Fruit fly (Drosophila melanogaster) whole organism, embryonic: ENCODE measurements around the gene RpL6.
A peak's percentile ranks its signal among the peaks of the same experiment; 100 is the strongest.

Experiments used
- Ada2b ChIP-seq: fragments of 200-800 bp; sonication (Bioruptor generic); IDR thresholded peaks from 2 replicates; pipeline ENCODE4 v1.3.6; 2022; ENCODE audit warnings: missing biosample characterization, missing genetic modification characterization
- Awh ChIP-seq: fragments of 200-800 bp; sonication (Bioruptor generic); IDR thresholded peaks from 2 replicates; pipeline ENCODE4, ENCODE4 v1.3.6; 2022; ENCODE audit warnings: missing biosample characterization, missing genetic modification characterization
- B-H2 ChIP-seq: fragments of 200-800 bp; sonication (Bioruptor generic); optimal IDR thresholded peaks from 2 replicates; lab custom pipeline; 2018; ENCODE audit warnings: missing biosample characterization, mild to moderate bottlenecking, missing genetic modification characterization
- CG10209 ChIP-seq: fragments of 200-800 bp; sonication (Bioruptor generic); optimal IDR thresholded peaks from 3 replicates; lab custom pipeline; 2017; ENCODE audit warnings: missing biosample characterization, mild to moderate bottlenecking, missing genetic modification characterization, missing genetic modification reagents
- CG1024 ChIP-seq: fragments of 200-800 bp; sonication (Bioruptor generic); IDR thresholded peaks from 2 replicates; pipeline ENCODE4 v1.3.6; 2022; ENCODE audit warnings: missing biosample characterization, missing genetic modification characterization
- CG10543 ChIP-seq: fragments of 200-800 bp; sonication (Bioruptor generic); optimal IDR thresholded peaks from 3 replicates; lab custom pipeline; 2017; ENCODE audit warnings: missing biosample characterization, mild to moderate bottlenecking, missing genetic modification characterization, moderate library complexity
- CG12744 ChIP-seq: fragments of 200-800 bp; sonication (Bioruptor generic); optimal IDR thresholded peaks from 2 replicates; lab custom pipeline; 2016; ENCODE audit warnings: missing biosample characterization, missing genetic modification characterization
- CG12942 ChIP-seq: fragments of 200-800 bp; sonication (Bioruptor generic); optimal IDR thresholded peaks from 3 replicates; lab custom pipeline; 2016; ENCODE audit warnings: missing biosample characterization, missing genetic modification characterization
- CG14860 ChIP-seq: fragments of 200-800 bp; sonication (Bioruptor generic); IDR thresholded peaks from 3 replicates; pipeline ENCODE4 v1.3.6; 2022; ENCODE audit warnings: missing biosample characterization, missing genetic modification characterization; ENCODE audit not compliant: partially characterized antibody
- CG1529 ChIP-seq: fragments of 200-800 bp; sonication (Bioruptor generic); optimal IDR thresholded peaks from 3 replicates; lab custom pipeline; 2018; ENCODE audit warnings: missing biosample characterization, missing genetic modification characterization
- CG15479 ChIP-seq: fragments of 200-800 bp; sonication (Bioruptor generic); optimal IDR thresholded peaks from 3 replicates; lab custom pipeline; 2019; ENCODE audit warnings: missing biosample characterization, mild to moderate bottlenecking, missing genetic modification characterization, moderate library complexity
- CG18476 ChIP-seq: fragments of 200-800 bp; sonication (Bioruptor generic); optimal IDR thresholded peaks from 2 replicates; lab custom pipeline; 2016; ENCODE audit warnings: missing biosample characterization, mild to moderate bottlenecking, missing genetic modification characterization
- CG18599 ChIP-seq: fragments of 200-800 bp; sonication (Bioruptor generic); optimal IDR thresholded peaks from 3 replicates; lab custom pipeline; 2017; ENCODE audit warnings: missing biosample characterization, missing genetic modification characterization, mild to moderate bottlenecking, moderate library complexity, missing genetic modification reagents
- CG2129 ChIP-seq: fragments of 200-800 bp; sonication (Bioruptor generic); IDR thresholded peaks from 2 replicates; pipeline ENCODE4 v1.3.6; 2022; ENCODE audit warnings: missing biosample characterization, missing genetic modification characterization; ENCODE audit not compliant: partially characterized antibody
- CG2202 ChIP-seq: fragments of 200-800 bp; sonication (Bioruptor generic); optimal IDR thresholded peaks from 2 replicates; lab custom pipeline; 2018; ENCODE audit warnings: missing biosample characterization, mild to moderate bottlenecking, missing genetic modification characterization
- CG2875 ChIP-seq: fragments of 200-800 bp; sonication (Bioruptor generic); optimal IDR thresholded peaks from 2 replicates; lab custom pipeline; 2017; ENCODE audit warnings: missing biosample characterization, mild to moderate bottlenecking, missing genetic modification characterization, missing genetic modification reagents
- CG34224 ChIP-seq: fragments of 200-800 bp; sonication (Bioruptor generic); IDR thresholded peaks from 3 replicates; pipeline ENCODE4 v1.3.6; 2022; ENCODE audit warnings: missing biosample characterization, missing genetic modification characterization; ENCODE audit not compliant: partially characterized antibody
- CG6683 ChIP-seq: fragments of 200-800 bp; sonication (Bioruptor generic); optimal IDR thresholded peaks from 2 replicates; lab custom pipeline; 2017; ENCODE audit warnings: missing biosample characterization, mild to moderate bottlenecking, missing genetic modification characterization, missing genetic modification reagents
- Camta ChIP-seq: fragments of 200-800 bp; sonication (Bioruptor generic); optimal IDR thresholded peaks from 2 replicates; lab custom pipeline; 2016; ENCODE audit warnings: missing biosample characterization, missing genetic modification characterization
- Doc2 ChIP-seq: fragments of 200-800 bp; sonication (Bioruptor generic); IDR thresholded peaks from 2 replicates; pipeline ENCODE4 v1.3.6; 2022; ENCODE audit warnings: missing biosample characterization, missing genetic modification characterization
- ERR ChIP-seq: fragments of 200-800 bp; sonication (Bioruptor generic); optimal IDR thresholded peaks from 2 replicates; lab custom pipeline; 2016; ENCODE audit warnings: missing biosample characterization, missing genetic modification characterization
- Fer1 ChIP-seq: fragments of 200-800 bp; sonication (Bioruptor generic); optimal IDR thresholded peaks from 2 replicates; lab custom pipeline; 2017; ENCODE audit warnings: missing biosample characterization, mild to moderate bottlenecking, missing genetic modification characterization
- HLH3B ChIP-seq: fragments of 200-800 bp; sonication (Bioruptor generic); IDR thresholded peaks from 2 replicates; pipeline ENCODE4 v1.3.6; 2022; ENCODE audit warnings: missing biosample characterization, missing genetic modification characterization
- Max ChIP-seq: fragments of 200-800 bp; sonication (Bioruptor generic); optimal IDR thresholded peaks from 2 replicates; lab custom pipeline; 2016; ENCODE audit warnings: missing biosample characterization, mild to moderate bottlenecking, missing genetic modification characterization
- Myb ChIP-seq: fragments of 200-800 bp; sonication (Bioruptor generic); optimal IDR thresholded peaks from 2 replicates; lab custom pipeline; 2016; ENCODE audit warnings: missing biosample characterization, missing genetic modification characterization
- NFAT ChIP-seq: fragments of 200-800 bp; sonication (Bioruptor generic); IDR thresholded peaks from 2 replicates; pipeline ENCODE4 v1.3.6; 2022; ENCODE audit warnings: missing biosample characterization, missing genetic modification characterization
- Optix ChIP-seq: fragments of 200-800 bp; sonication (Bioruptor generic); IDR thresholded peaks from 3 replicates; pipeline ENCODE4 v1.3.6; 2022; ENCODE audit warnings: missing biosample characterization, missing genetic modification characterization
- Rfx ChIP-seq: fragments of 200-800 bp; sonication (Bioruptor generic); IDR thresholded peaks from 2 replicates; pipeline ENCODE4 v1.3.6; 2022; ENCODE audit warnings: missing biosample characterization, missing genetic modification characterization
- Side ChIP-seq: fragments of 200-800 bp; sonication (Bioruptor generic); optimal IDR thresholded peaks from 2 replicates; lab custom pipeline; 2016; ENCODE audit warnings: missing biosample characterization, missing genetic modification characterization
- YL-1 ChIP-seq: fragments of 200-800 bp; sonication (Bioruptor generic); optimal IDR thresholded peaks from 3 replicates; lab custom pipeline; 2017; ENCODE audit warnings: missing biosample characterization, mild to moderate bottlenecking, missing genetic modification characterization
- amos ChIP-seq: fragments of 200-800 bp; sonication (Bioruptor generic); IDR thresholded peaks from 2 replicates; pipeline ENCODE4 v1.3.6; 2022; ENCODE audit warnings: missing biosample characterization, missing genetic modification characterization; ENCODE audit not compliant: partially characterized antibody
- br ChIP-seq: fragments of >200 bp; optimal IDR thresholded peaks from 2 replicates; lab custom pipeline; 2017
- corto ChIP-seq: fragments of 200-800 bp; sonication (Bioruptor generic); optimal IDR thresholded peaks from 2 replicates; lab custom pipeline; 2016; ENCODE audit warnings: missing biosample characterization, mild to moderate bottlenecking, missing genetic modification characterization, moderate library complexity
- crc ChIP-seq: fragments of 200-800 bp; sonication (Bioruptor generic); optimal IDR thresholded peaks from 2 replicates; lab custom pipeline; 2016; ENCODE audit warnings: missing biosample characterization, missing genetic modification characterization
- fd3F ChIP-seq: fragments of 200-800 bp; sonication (Bioruptor generic); optimal IDR thresholded peaks from 2 replicates; lab custom pipeline; 2018; ENCODE audit warnings: missing biosample characterization, mild to moderate bottlenecking, missing genetic modification characterization, moderate library complexity
- fd96Cb ChIP-seq: fragments of 200-800 bp; sonication (Bioruptor generic); optimal IDR thresholded peaks from 2 replicates; lab custom pipeline; 2018; ENCODE audit warnings: missing biosample characterization, mild to moderate bottlenecking, missing genetic modification characterization, moderate library complexity
- insv ChIP-seq, 2 experiments: fragments of 200-800 bp; sonication (Bioruptor generic); optimal IDR thresholded peaks; 3 replicates each; lab custom pipeline; 2016 to 2018; ENCODE audit warnings: missing biosample characterization in 2 of 2, missing genetic modification characterization in 2 of 2
- jumu ChIP-seq: fragments of 200-800 bp; sonication (Bioruptor generic); optimal IDR thresholded peaks from 3 replicates; lab custom pipeline; 2016; ENCODE audit warnings: missing biosample characterization, missing genetic modification characterization
- kay ChIP-seq: fragments of 200-800 bp; sonication (Bioruptor generic); optimal IDR thresholded peaks from 2 replicates; lab custom pipeline; 2016; ENCODE audit warnings: missing biosample characterization, missing genetic modification characterization
- klu ChIP-seq: fragments of 200-800 bp; sonication (Bioruptor generic); IDR thresholded peaks from 2 replicates; pipeline ENCODE4 v1.3.6; 2022; ENCODE audit warnings: missing biosample characterization, missing genetic modification characterization
- knrl ChIP-seq: fragments of 200-800 bp; sonication (Bioruptor generic); IDR thresholded peaks from 3 replicates; pipeline ENCODE4 v1.3.6; 2022; ENCODE audit warnings: missing biosample characterization, missing genetic modification characterization; ENCODE audit not compliant: partially characterized antibody
- lilli ChIP-seq: fragments of 200-800 bp; sonication (Bioruptor generic); optimal IDR thresholded peaks from 3 replicates; lab custom pipeline; 2016; ENCODE audit warnings: missing biosample characterization, missing genetic modification characterization
- otp ChIP-seq: fragments of 200-800 bp; sonication (Bioruptor generic); IDR thresholded peaks from 3 replicates; pipeline ENCODE4, ENCODE4 v1.3.6; 2022; ENCODE audit warnings: missing biosample characterization, missing genetic modification characterization
- pb ChIP-seq: fragments of 200-800 bp; sonication (Bioruptor generic); optimal IDR thresholded peaks from 3 replicates; lab custom pipeline; 2016; ENCODE audit warnings: missing biosample characterization, missing genetic modification characterization
- pum ChIP-seq: fragments of 200-800 bp; sonication (Bioruptor generic); optimal IDR thresholded peaks from 2 replicates; lab custom pipeline; 2016; ENCODE audit warnings: missing biosample characterization, missing genetic modification characterization
- schlank ChIP-seq: fragments of 200-800 bp; sonication (Bioruptor generic); optimal IDR thresholded peaks from 2 replicates; lab custom pipeline; 2018; ENCODE audit warnings: missing biosample characterization, mild to moderate bottlenecking, missing genetic modification characterization
- sim ChIP-seq: fragments of 200-800 bp; sonication (Bioruptor generic); IDR thresholded peaks from 2 replicates; pipeline ENCODE4 v1.3.6; 2022; ENCODE audit warnings: missing biosample characterization, missing genetic modification characterization
- sisA ChIP-seq: fragments of 200-800 bp; sonication (Bioruptor generic); IDR thresholded peaks from 2 replicates; pipeline ENCODE4 v1.3.6; 2022; ENCODE audit warnings: missing biosample characterization, missing genetic modification characterization
- toy ChIP-seq: fragments of 200-800 bp; sonication (Bioruptor generic); IDR thresholded peaks from 2 replicates; pipeline ENCODE4 v1.3.6; 2022; ENCODE audit warnings: missing biosample characterization, missing genetic modification characterization
- ttk ChIP-seq: fragments of 200-800 bp; sonication (Bioruptor generic); IDR thresholded peaks from 2 replicates; pipeline ENCODE4 v2.1.2; 2022; ENCODE audit warnings: missing biosample characterization, missing genetic modification characterization
- unpg ChIP-seq: fragments of 200-800 bp; sonication (Bioruptor generic); optimal IDR thresholded peaks from 3 replicates; lab custom pipeline; 2018; ENCODE audit warnings: missing biosample characterization, mild to moderate bottlenecking, missing genetic modification characterization, moderate library complexity
- wor ChIP-seq: fragments of 200-800 bp; sonication (Bioruptor generic); IDR thresholded peaks from 2 replicates; pipeline ENCODE4 v1.3.6; 2022; ENCODE audit warnings: missing biosample characterization, missing genetic modification characterization
- zfh2 ChIP-seq: fragments of 200-800 bp; sonication (Bioruptor generic); optimal IDR thresholded peaks from 2 replicates; lab custom pipeline; 2016; ENCODE audit warnings: missing biosample characterization, missing genetic modification characterization

Gene RpL6

DNA sequence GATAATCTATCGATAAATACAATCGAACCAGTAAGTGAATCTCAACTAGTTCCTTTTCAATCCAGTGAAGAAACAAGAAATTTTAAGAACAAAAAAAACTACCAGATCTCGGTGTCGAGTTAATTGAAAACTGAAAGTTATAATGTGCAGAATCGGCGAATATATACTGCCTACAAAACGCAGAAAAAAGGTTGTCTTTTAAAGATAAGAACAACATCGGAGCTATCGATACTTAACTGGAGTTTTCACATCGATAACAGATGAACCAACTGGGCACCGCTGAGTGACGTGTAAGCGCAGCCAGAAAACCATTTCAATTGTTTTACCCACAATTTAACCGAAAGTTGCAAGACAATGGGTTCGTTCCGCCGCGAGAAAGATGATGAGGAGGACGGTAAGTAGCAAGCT lies 24.1 kb downstream of the RpL6 start, which contains the start of gene gammaCOP (continued):
- no peak for TF ChIP-seq Doc2 (GFP tag; lab: Robert Waterston, UW)
- no peak for TF ChIP-seq Optix (GFP tag; lab: Robert Waterston, UW)
- no peak for TF ChIP-seq CG1024 (GFP tag; lab: Robert Waterston, UW)
- TF ChIP-seq CG18599 (GFP tag; lab: Kevin White, UChicago): no peak
- TF ChIP-seq CG12744 (GFP tag; lab: Kevin White, UChicago): no peak
- TF ChIP-seq crc (GFP tag; lab: Kevin White, UChicago): no peak
- TF ChIP-seq amos (GFP tag; lab: Robert Waterston, UW): peak; percentile 73
- TF ChIP-seq Awh (GFP tag; lab: Robert Waterston, UW): no peak
- TF ChIP-seq pb: no peak
- TF ChIP-seq CG1529 (GFP tag; lab: Kevin White, UChicago): no peak
- no peak for TF ChIP-seq corto (GFP tag; lab: Kevin White, UChicago)
- no peak for TF ChIP-seq schlank
- TF ChIP-seq NFAT: no peak
- TF ChIP-seq Rfx (GFP tag; lab: Robert Waterston, UW): no peak
- TF ChIP-seq CG10209 (GFP tag; lab: Kevin White, UChicago): no peak
- TF ChIP-seq Ada2b (GFP tag; lab: Robert Waterston, UW): no peak
- TF ChIP-seq insv (GFP tag; optimal IDR thresholded peaks at IDR 0.05; lab: Kevin White, UChicago): no peak
- TF ChIP-seq ttk (GFP tag; lab: Robert Waterston, UW): no peak
- no peak for TF ChIP-seq fd3F (GFP tag; lab: Kevin White, UChicago)
- no peak for TF ChIP-seq CG6683 (GFP tag; lab: Kevin White, UChicago)
- TF ChIP-seq CG2875 (GFP tag; lab: Kevin White, UChicago): no peak
- TF ChIP-seq CG12942 (GFP tag; lab: Kevin White, UChicago): no peak
- TF ChIP-seq B-H2 (GFP tag; lab: Kevin White, UChicago): no peak
- TF ChIP-seq br (lab: Kevin White, UChicago): no peak
- peak; percentile 37 for TF ChIP-seq Myb (GFP tag; lab: Kevin White, UChicago)
- TF ChIP-seq CG10543: no peak
- TF ChIP-seq Camta (GFP tag; lab: Kevin White, UChicago): no peak
- no peak for TF ChIP-seq Max (GFP tag; lab: Kevin White, UChicago)
- no peak for TF ChIP-seq sisA (GFP tag; lab: Robert Waterston, UW)
- TF ChIP-seq CG18476 (GFP tag; lab: Kevin White, UChicago): no peak
- no peak for TF ChIP-seq CG2202
- no peak for TF ChIP-seq Fer1 (GFP tag; lab: Kevin White, UChicago)
- peak; percentile 77 for TF ChIP-seq CG2129 (GFP tag; lab: Robert Waterston, UW)
- peak; percentile 90 for TF ChIP-seq knrl
- TF ChIP-seq YL-1 (GFP tag; lab: Kevin White, UChicago): peak; percentile 68
- no peak for TF ChIP-seq ERR (GFP tag; lab: Kevin White, UChicago)
- no peak for TF ChIP-seq pum (GFP tag; lab: Kevin White, UChicago)
- TF ChIP-seq lilli (GFP tag; lab: Kevin White, UChicago): peak; percentile 14
- TF ChIP-seq Side: no peak
- TF ChIP-seq jumu (GFP tag; lab: Kevin White, UChicago): no peak
- no peak for TF ChIP-seq wor (GFP tag; lab: Robert Waterston, UW)
- no peak for TF ChIP-seq unpg (GFP tag; lab: Kevin White, UChicago)
- peak; percentile 2 for TF ChIP-seq zfh2
- TF ChIP-seq sim (GFP tag; lab: Robert Waterston, UW): no peak
- peak; percentile 90 for TF ChIP-seq CG14860 (GFP tag; lab: Robert Waterston, UW)
- peak; percentile 34 for TF ChIP-seq kay (GFP tag; lab: Kevin White, UChicago)
- no peak for TF ChIP-seq HLH3B
- no peak for TF ChIP-seq toy (GFP tag; lab: Robert Waterston, UW)
- TF ChIP-seq CG34224 (GFP tag; lab: Robert Waterston, UW): peak; percentile 95
- TF ChIP-seq fd96Cb (tag; lab: Kevin White, UChicago): no peak
- TF ChIP-seq otp (GFP tag; lab: Robert Waterston, UW): no peak
- TF ChIP-seq klu: no peak
- no peak for TF ChIP-seq CG15479 (GFP tag; lab: Kevin White, UChicago)
